Worm (Caenorhabditis elegans) whole organism, midembryonic: ENCODE results near the gene F20B6.10.

Source experiments
- flt-1 ChIP-seq: fragments of 200-800 bp; sonication (Bioruptor generic); IDR thresholded peaks from 2 replicates; pipeline ENCODE4 v1.3.6; 2022; ENCODE audit warnings: missing genetic modification characterization, missing compliant biosample characterization
- tab-1 ChIP-seq: fragments of 200-800 bp; sonication (Bioruptor generic); IDR thresholded peaks from 2 replicates; pipeline ENCODE4 v1.3.6; 2022; ENCODE audit warnings: missing genetic modification characterization, missing compliant biosample characterization
- ztf-29 ChIP-seq: fragments of 200-800 bp; sonication (Bioruptor generic); IDR thresholded peaks from 2 replicates; pipeline ENCODE4 v1.3.6; 2022; ENCODE audit warnings: missing genetic modification reagents, missing genetic modification characterization, missing compliant biosample characterization

- TF ChIP-seq ztf-29 (GFP tag; lab: Robert Waterston, UW) (no peak), tab-1 (GFP tag; lab: Robert Waterston, UW) (no peak), flt-1 (GFP tag; lab: Robert Waterston, UW) (no peak)
Measured at ce11 chrX:4177394-4177793, 39.6 kb downstream of the F20B6.10 start, which contains the start of gene ZK470.6.
